Fruit fly (Drosophila melanogaster): Measurements from ENCODE around the gene abd-A.

Gene abd-A

dm6 chr3R:16800994-16801393 is 28.9 kb downstream of the abd-A start (continued):
- peak in 1 of 2 experiments; percentile 12 for TF ChIP-seq Eip74EF (GFP tag; optimal IDR thresholded peaks at IDR 0.05)
- TF ChIP-seq CG11247 (GFP tag; IDR thresholded peaks at IDR 0.05), result no peak
- TF ChIP-seq CG4820 (GFP tag; optimal IDR thresholded peaks at IDR 0.05), result no peak
- no peak for TF ChIP-seq CG6272 (GFP tag; IDR thresholded peaks at IDR 0.05)
- TF ChIP-seq CG13424 (tag; optimal IDR thresholded peaks at IDR 0.05), result peak; percentile 46
- no peak for TF ChIP-seq pho (GFP tag; optimal IDR thresholded peaks at IDR 0.05)
- TF ChIP-seq CG10565 (GFP tag; optimal IDR thresholded peaks at IDR 0.05), result no peak
- TF ChIP-seq CG7357 (GFP tag; IDR thresholded peaks at IDR 0.05), result no peak
- no peak for TF ChIP-seq vfl (GFP tag; optimal IDR thresholded peaks at IDR 0.05)
- no peak for TF ChIP-seq CG14014 (GFP tag; IDR thresholded peaks at IDR 0.05)
- no peak for TF ChIP-seq disco-r (GFP tag; optimal IDR thresholded peaks at IDR 0.05)
- no peak for TF ChIP-seq tx (GFP tag; optimal IDR thresholded peaks at IDR 0.05)
- no peak for TF ChIP-seq tap (tag; optimal IDR thresholded peaks at IDR 0.05)
- TF ChIP-seq H15 (GFP tag; IDR thresholded peaks at IDR 0.05), result no peak
- TF ChIP-seq gsb (GFP tag; IDR thresholded peaks at IDR 0.05), result no peak
- no peak for TF ChIP-seq slou (GFP tag; optimal IDR thresholded peaks at IDR 0.05)
- no peak for TF ChIP-seq corto (GFP tag; optimal IDR thresholded peaks at IDR 0.05)
- TF ChIP-seq hb (GFP tag; IDR thresholded peaks at IDR 0.05; ENCODE audit: partially characterized antibody), result no peak
- TF ChIP-seq CG6813 (GFP tag; optimal IDR thresholded peaks at IDR 0.05), result no peak
- TF ChIP-seq z (GFP tag; IDR thresholded peaks at IDR 0.05), result no peak
- TF ChIP-seq Dip2 (GFP tag; IDR thresholded peaks at IDR 0.05), result no peak
- no peak for TF ChIP-seq Awh (GFP tag; IDR thresholded peaks at IDR 0.05)
- no peak for TF ChIP-seq CG17912 (GFP tag; optimal IDR thresholded peaks at IDR 0.05)
- TF ChIP-seq Mes4 (GFP tag; optimal IDR thresholded peaks at IDR 0.05), result no peak
- peak; percentile 67 for TF ChIP-seq CG33557 (GFP tag; optimal IDR thresholded peaks at IDR 0.05)
- TF ChIP-seq D19B (GFP tag; optimal IDR thresholded peaks at IDR 0.05), result no peak
- no peak for TF ChIP-seq twi (tag; optimal IDR thresholded peaks at IDR 0.05)
- no peak for TF ChIP-seq CHES-1-like (GFP tag; optimal IDR thresholded peaks at IDR 0.05)
- TF ChIP-seq CG6689 (GFP tag; IDR thresholded peaks at IDR 0.05), result peak; percentile 49
- peak; percentile 15 for TF ChIP-seq CG1602 (GFP tag; optimal IDR thresholded peaks at IDR 0.05)
- peak; percentile 53 for TF ChIP-seq Blimp-1 (GFP tag; optimal IDR thresholded peaks at IDR 0.05)
- TF ChIP-seq Trl (optimal IDR thresholded peaks at IDR 0.05), result no peak
- TF ChIP-seq Trl (GFP tag; optimal IDR thresholded peaks at IDR 0.05), result no peak
- no peak for TF ChIP-seq CG17612 (GFP tag; IDR thresholded peaks at IDR 0.05)
- TF ChIP-seq CG4730 (GFP tag; IDR thresholded peaks at IDR 0.05), result no peak
- TF ChIP-seq E2f1 (GFP tag; IDR thresholded peaks at IDR 0.05), result no peak
- TF ChIP-seq org-1 (GFP tag; optimal IDR thresholded peaks at IDR 0.05), result peak; percentile 13
- TF ChIP-seq Jarid2 (GFP tag; optimal IDR thresholded peaks at IDR 0.05), result no peak
- no peak for TF ChIP-seq trem (tag; optimal IDR thresholded peaks at IDR 0.05)
- TF ChIP-seq Hand (GFP tag; optimal IDR thresholded peaks at IDR 0.05), result no peak
- no peak for TF ChIP-seq CG8089 (GFP tag; optimal IDR thresholded peaks at IDR 0.05)
- TF ChIP-seq CG10366 (GFP tag; IDR thresholded peaks at IDR 0.05), result no peak
- no peak for TF ChIP-seq CG43689 (GFP tag; IDR thresholded peaks at IDR 0.05)
- no peak for TF ChIP-seq CG3838 (GFP tag; optimal IDR thresholded peaks at IDR 0.05)
- peak; percentile 16 for TF ChIP-seq CG13775 (GFP tag; optimal IDR thresholded peaks at IDR 0.05)
- no peak for TF ChIP-seq CG11723 (GFP tag; optimal IDR thresholded peaks at IDR 0.05)
- no peak for TF ChIP-seq Hmx (GFP tag; optimal IDR thresholded peaks at IDR 0.05)
- no peak for TF ChIP-seq CG7786 (GFP tag; optimal IDR thresholded peaks at IDR 0.05)
- no peak for TF ChIP-seq Lpt (GFP tag; optimal IDR thresholded peaks at IDR 0.05)
- peak; percentile 4 for TF ChIP-seq CG15601 (tag; optimal IDR thresholded peaks at IDR 0.05)
- TF ChIP-seq ac (GFP tag; optimal IDR thresholded peaks at IDR 0.05), result no peak
- peak in 1 of 3 experiments; percentile 7 for TF ChIP-seq Stat92E (GFP tag; optimal IDR thresholded peaks at IDR 0.05)
- no peak for TF ChIP-seq ash1 (GFP tag; optimal IDR thresholded peaks at IDR 0.05)
